Worm (Caenorhabditis elegans): ENCODE results near the gene ZC21.10.

The ZC21.10 gene

ce11 chrIII:8511711-8512110, 18.2 kb upstream of the ZC21.10 start:
- TF ChIP-seq unc-3 (GFP tag; conservative IDR thresholded peaks at IDR 0.05) (no peak), unc-3 (tag; optimal IDR thresholded peaks at IDR 0.05) (no peak), unc-42 (tag; optimal IDR thresholded peaks at IDR 0.05) (peak; percentile 86)

- TF ChIP-seq ttx-3 (tag; optimal IDR thresholded peaks at IDR 0.05) (no peak), pax-1 (tag; optimal IDR thresholded peaks at IDR 0.05) (peak; percentile 72), sox-2 (GFP tag; IDR thresholded peaks at IDR 0.05) (no peak), pros-1 (tag; optimal IDR thresholded peaks at IDR 0.05) (peak; percentile 32), pha-2 (tag; optimal IDR thresholded peaks at IDR 0.05) (no peak), ceh-31 (tag; optimal IDR thresholded peaks at IDR 0.05) (peak; percentile 53)
Observed at ce11 chrIII:8512279-8512942, 17.5 kb upstream of the ZC21.10 start.

- TF ChIP-seq mec-3 (tag; optimal IDR thresholded peaks at IDR 0.05; ENCODE audit: borderline replicate concordance) (no peak), ceh-19 (GFP tag; optimal IDR thresholded peaks at IDR 0.05) (no peak)
Observed at ce11 chrIII:8518990-8519389, 10.9 kb upstream of the ZC21.10 start.

- TF ChIP-seq ceh-48 (tag; optimal IDR thresholded peaks at IDR 0.05) (no peak), rnt-1 (tag; optimal IDR thresholded peaks at IDR 0.05) (no peak), ceh-22 (tag; optimal IDR thresholded peaks at IDR 0.05) (no peak), T23F11.4 (GFP tag; optimal IDR thresholded peaks at IDR 0.05) (no peak), pha-4 (tag; optimal IDR thresholded peaks at IDR 0.05) (no peak), K09A11.1 (tag; optimal IDR thresholded peaks at IDR 0.05; ENCODE audit: insufficient read depth) (no peak), fkh-6 (tag; optimal IDR thresholded peaks at IDR 0.05) (no peak)
Observed at ce11 chrIII:8519886-8520285, 10.0 kb upstream of the ZC21.10 start, which contains the start of gene ZC21.8. Gene ZC21.8 (minus strand): TSS chrIII:8519986.

- TF ChIP-seq ceh-24 (tag; optimal IDR thresholded peaks at IDR 0.05) (no peak), hlh-6 (tag; optimal IDR thresholded peaks at IDR 0.05) (no peak), zip-5 (tag; optimal IDR thresholded peaks at IDR 0.05) (no peak), unc-3 (GFP tag; conservative IDR thresholded peaks at IDR 0.05) (no peak), unc-3 (tag; optimal IDR thresholded peaks at IDR 0.05) (no peak), syd-9 (tag; optimal IDR thresholded peaks at IDR 0.05) (no peak), K02D7.2 (tag; optimal IDR thresholded peaks at IDR 0.05) (no peak), odd-2 (tag; optimal IDR thresholded peaks at IDR 0.05) (no peak), pax-1 (tag; optimal IDR thresholded peaks at IDR 0.05) (no peak), dmd-4 (tag; optimal IDR thresholded peaks at IDR 0.05; ENCODE audit: borderline replicate concordance) (no peak), gmeb-2 (tag; optimal IDR thresholded peaks at IDR 0.05) (no peak), ceh-19 (GFP tag; optimal IDR thresholded peaks at IDR 0.05) (no peak), rnt-1 (tag; optimal IDR thresholded peaks at IDR 0.05) (no peak), dve-1 (tag; optimal IDR thresholded peaks at IDR 0.05) (no peak), elt-4 (tag; optimal IDR thresholded peaks at IDR 0.05) (no peak), K09A11.1 (tag; optimal IDR thresholded peaks at IDR 0.05; ENCODE audit: insufficient read depth) (no peak), pag-3 (tag; optimal IDR thresholded peaks at IDR 0.05; ENCODE audit: borderline replicate concordance) (no peak), ceh-34 (tag; optimal IDR thresholded peaks at IDR 0.05) (no peak)
Observed at ce11 chrIII:8520589-8520988, 9.3 kb upstream of the ZC21.10 start.

- no peak for TF ChIP-seq T23F11.4 (GFP tag; optimal IDR thresholded peaks at IDR 0.05)
- TF ChIP-seq nhr-232 (tag; optimal IDR thresholded peaks at IDR 0.05): no peak
- no peak for TF ChIP-seq C38D4.7 (GFP tag; optimal IDR thresholded peaks at IDR 0.05)
- no peak for TF ChIP-seq F13H6.1 (tag; optimal IDR thresholded peaks at IDR 0.05)
- TF ChIP-seq ceh-18 (tag; optimal IDR thresholded peaks at IDR 0.05): no peak
- TF ChIP-seq ama-1 (optimal IDR thresholded peaks at IDR 0.05): no peak
Observed at ce11 chrIII:8521654-8522392, 8.0 kb upstream of the ZC21.10 start.

Data from whole organism, late embryonic.